Worm (Caenorhabditis elegans) whole organism, dauer: ENCODE data around the gene F23A7.8.
"Not testable (repeated sequence)": the region's sequence is repeated elsewhere in the genome, so short reads cannot be mapped to it uniquely, and the experiment has no call there.

ENCODE experiments used
- unc-62 ChIP-seq: sonication (generic microtip); optimal IDR thresholded peaks from 2 replicates; lab custom pipeline; 2017; ENCODE audit warnings: missing biosample characterization, missing genetic modification reagents, missing genetic modification characterization

Gene F23A7.8

ce11 chrX:16212306-16212705 is 867 bp upstream of the F23A7.8 start, which contains the start of gene F23A7.4:
Gene F23A7.4 (plus strand): TSS chrX:16212606.
- not testable (repeated sequence) for TF ChIP-seq unc-62 (GFP tag; lab: Kevin White, UChicago)

- no peak for TF ChIP-seq unc-62 (GFP tag; lab: Kevin White, UChicago)
These were observed 3.9 kb downstream of the F23A7.8 start, which contains the start of gene F23A7.1 for ce11 chrX:16217108-16217507. Gene F23A7.1 (plus strand): TSS chrX:16217408.

ce11 chrX:16217749-16218148 is 4.6 kb downstream of the F23A7.8 start:
- TF ChIP-seq unc-62 (GFP tag; lab: Kevin White, UChicago), result no peak

ce11 chrX:16218306-16218705 is 5.1 kb downstream of the F23A7.8 start:
- no peak for TF ChIP-seq unc-62 (GFP tag; lab: Kevin White, UChicago)

- not testable (repeated sequence) for TF ChIP-seq unc-62 (GFP tag; lab: Kevin White, UChicago)
These were observed 6.5 kb downstream of the F23A7.8 start, which contains the start of gene F23A7.3 for ce11 chrX:16219710-16220109. Gene F23A7.3 (plus strand): TSS chrX:16220010.

ce11 chrX:16228622-16229021 is 15.4 kb downstream of the F23A7.8 start, which contains the start of gene F23A7.5:
Gene F23A7.5 (plus strand): TSS chrX:16228922.
- TF ChIP-seq unc-62 (GFP tag; lab: Kevin White, UChicago), result no peak

ce11 chrX:16240626-16241025 is 27.5 kb downstream of the F23A7.8 start:
- TF ChIP-seq unc-62 (GFP tag; lab: Kevin White, UChicago), result no peak

- TF ChIP-seq unc-62 (GFP tag; lab: Kevin White, UChicago), result no peak
These were observed 30.0 kb downstream of the F23A7.8 start for ce11 chrX:16243129-16243528.

- TF ChIP-seq unc-62 (GFP tag; lab: Kevin White, UChicago), result no peak
These were observed 31.6 kb downstream of the F23A7.8 start, which contains the start of gene W10G6.1 for ce11 chrX:16244764-16245244. Gene W10G6.1 (plus strand): TSS chrX:16245194.

- TF ChIP-seq unc-62 (GFP tag; lab: Kevin White, UChicago), result no peak
These were observed 37.5 kb downstream of the F23A7.8 start, which contains the start of gene W10G6.6 for ce11 chrX:16250679-16251078. Gene W10G6.6 (minus strand): TSS chrX:16250779.

ce11 chrX:16258503-16258902 is 45.3 kb downstream of the F23A7.8 start:
- no peak for TF ChIP-seq unc-62 (GFP tag; lab: Kevin White, UChicago)

- no peak for TF ChIP-seq unc-62 (GFP tag; lab: Kevin White, UChicago)
These were observed 46.9 kb downstream of the F23A7.8 start for ce11 chrX:16260077-16260476.

ce11 chrX:16261993-16262392 is 48.8 kb downstream of the F23A7.8 start, which contains the start of gene sgk-1:
Gene sgk-1 (minus strand): TSS chrX:16262122.
- no peak for TF ChIP-seq unc-62 (GFP tag; lab: Kevin White, UChicago)
